Worm (Caenorhabditis elegans): ENCODE data around the gene nbs-1.

DNA sequence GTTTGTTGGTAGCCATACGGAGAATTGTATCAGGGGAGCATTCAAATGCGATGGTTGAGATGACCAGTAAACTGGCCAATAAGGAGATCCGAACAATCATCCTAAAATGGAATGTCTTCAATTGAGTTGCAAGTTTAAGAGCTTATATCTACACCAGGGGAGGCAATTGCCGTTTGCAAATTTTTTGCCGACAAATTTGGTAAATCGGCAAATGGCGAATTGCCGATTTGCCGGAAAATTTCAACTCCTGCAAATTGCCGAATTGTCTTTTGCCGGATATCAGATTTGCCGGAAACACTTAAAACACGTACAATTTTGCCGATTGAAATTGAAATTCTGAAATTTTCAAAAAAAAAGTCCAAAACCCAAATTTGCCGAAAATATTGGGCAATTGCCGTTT is 38.5 kb upstream of the nbs-1 start, which contains the start of gene F40F8.5:
- TF ChIP-seq T22C8.4 (GFP tag; IDR thresholded peaks at IDR 0.05) (no peak), ztf-29 (GFP tag; IDR thresholded peaks at IDR 0.05) (no peak), ref-1 (GFP tag; conservative IDR thresholded peaks at IDR 0.05) (no peak)

Measured in whole organism, midembryonic.